Worm (Caenorhabditis elegans) whole organism, L4/young adult: Measurements from ENCODE around the gene hda-5.

ENCODE experiments used
- W03F9.2 ChIP-seq: fragments of 150-350 bp; optimal IDR thresholded peaks from 2 replicates; lab custom pipeline; 2014; ENCODE audit warnings: missing biosample characterization, missing genetic modification characterization
- dao-5 ChIP-seq: sonication (generic microtip); optimal IDR thresholded peaks from 2 replicates; lab custom pipeline; 2016; ENCODE audit warnings: missing genotype, missing genetic modification characterization, moderate library complexity, missing compliant biosample characterization

DNA sequence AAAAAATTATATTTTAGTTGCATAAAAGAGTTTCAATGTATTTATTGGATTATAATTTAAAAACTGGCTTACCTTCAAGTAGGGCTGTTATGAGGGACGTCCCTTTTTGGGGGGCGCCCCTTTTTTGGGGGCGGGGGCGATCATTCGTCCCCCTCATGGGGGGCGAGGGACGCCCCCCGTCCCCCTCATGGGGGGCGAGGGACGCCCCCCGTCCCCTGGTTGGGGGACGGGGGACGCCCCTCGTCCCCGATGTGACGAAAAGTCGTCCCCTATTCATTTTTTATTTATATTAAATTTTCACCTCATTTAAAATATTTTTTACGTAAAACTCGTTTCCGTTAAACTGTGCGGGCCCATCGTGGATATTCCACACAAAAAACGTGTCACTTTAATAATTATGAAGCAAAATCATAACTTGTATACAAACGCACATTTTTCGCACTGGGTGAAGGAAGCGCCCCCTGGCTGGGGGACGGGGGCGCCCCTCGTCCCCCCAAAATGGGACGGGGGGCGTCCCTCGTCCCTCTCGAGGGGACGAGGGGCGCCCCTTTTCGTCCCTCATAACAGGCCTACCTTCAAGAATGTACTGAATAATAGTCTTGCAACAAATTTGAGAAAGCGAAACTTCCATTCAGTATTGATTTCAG is 33.2 kb upstream of the hda-5 start:
- TF ChIP-seq dao-5 (no peak), W03F9.2 (no peak)
